Comparison of ENCODE assay signal across 5 fruit fly cellular contexts in the genomic region with DNA sequence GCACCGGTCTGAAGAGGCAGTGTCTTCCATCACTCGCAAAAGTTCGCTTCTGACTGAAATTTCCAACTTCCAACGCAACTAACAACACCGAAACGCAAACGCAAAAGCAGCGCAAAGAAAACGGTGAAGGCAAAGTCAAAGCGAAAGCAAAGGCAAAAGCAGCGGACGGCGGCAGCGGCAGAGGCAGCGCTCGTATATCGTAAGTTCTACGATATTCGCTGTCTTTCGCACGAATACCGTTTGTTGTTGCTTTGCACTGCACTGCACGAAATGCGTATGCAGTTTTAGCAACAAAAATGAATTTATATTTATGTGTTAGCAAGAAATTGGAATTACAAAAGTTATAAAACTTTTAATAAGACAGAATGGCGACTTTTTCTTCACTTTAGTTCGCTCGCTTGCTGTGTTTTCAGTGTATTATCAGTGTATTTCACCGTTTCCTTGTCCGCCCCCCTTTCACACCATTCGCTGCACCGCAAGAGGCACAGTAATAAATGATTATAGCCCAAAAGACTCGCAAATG.
TF ChIP-seq lines count a peak whose summit lies in the region.

A gene (minus strand): TSS at position 51 of the 523 bp plus-strand sequence.

- peak; percentile 52 for TF ChIP-seq CTCF in whole organism, embryonic (GFP tag; optimal IDR thresholded peaks at IDR 0.05; lab: Kevin White, UChicago)

TF ChIP-seq in whole organism, adult, 20 proteins besides CTCF, POLR2A, EP300 and RAD21 (continues in another document):
- TF ChIP-seq ovo (GFP tag; optimal IDR thresholded peaks at IDR 0.05; lab: Kevin White, UChicago) (no peak), Mnt (GFP tag; optimal IDR thresholded peaks at IDR 0.05; lab: Kevin White, UChicago) (no peak), CG7045 (GFP tag; optimal IDR thresholded peaks at IDR 0.05; lab: Kevin White, UChicago) (peak; percentile 53), bab1 (GFP tag; optimal IDR thresholded peaks at IDR 0.05; lab: Kevin White, UChicago) (peak; percentile 15), toe (GFP tag; optimal IDR thresholded peaks at IDR 0.05; lab: Kevin White, UChicago) (peak; percentile 23), CG5204 (GFP tag; optimal IDR thresholded peaks at IDR 0.05; lab: Kevin White, UChicago) (peak; percentile 45), CG11617 (GFP tag; optimal IDR thresholded peaks at IDR 0.05; lab: Kevin White, UChicago) (peak; percentile 5), pad (GFP tag; optimal IDR thresholded peaks at IDR 0.05; lab: Kevin White, UChicago) (no peak), Crg-1 (GFP tag; optimal IDR thresholded peaks at IDR 0.05; lab: Kevin White, UChicago) (no peak), CG1620 (GFP tag; optimal IDR thresholded peaks at IDR 0.05; lab: Kevin White, UChicago) (no peak), CG14711 (tag; optimal IDR thresholded peaks at IDR 0.05; lab: Kevin White, UChicago) (no peak), kay (GFP tag; lab: Kevin White, UChicago; ENCODE audit: borderline replicate concordance) (no peak), Clk (GFP tag; optimal IDR thresholded peaks at IDR 0.05; lab: Kevin White, UChicago) (no peak), CG12768 (GFP tag; optimal IDR thresholded peaks at IDR 0.05; lab: Kevin White, UChicago) (peak; percentile 51), CG33017 (tag; optimal IDR thresholded peaks at IDR 0.05; lab: Kevin White, UChicago) (peak; percentile 51), Hr96 (GFP tag; optimal IDR thresholded peaks at IDR 0.05; lab: Kevin White, UChicago) (no peak), tj (GFP tag; optimal IDR thresholded peaks at IDR 0.05; lab: Kevin White, UChicago) (no peak)

TF ChIP-seq in whole organism, embryonic, 481 proteins besides CTCF, POLR2A, EP300 and RAD21 (continues in another document):
- TF ChIP-seq slbo (GFP tag; IDR thresholded peaks at IDR 0.05; lab: Robert Waterston, UW) (peak; percentile 86), CG4730 (GFP tag; IDR thresholded peaks at IDR 0.05; lab: Robert Waterston, UW) (peak; percentile 72), zfh1 (GFP tag; IDR thresholded peaks at IDR 0.05; lab: Robert Waterston, UW) (peak; percentile 93), mam (GFP tag; optimal IDR thresholded peaks at IDR 0.05; lab: Kevin White, UChicago) (peak; percentile 85), CG16863 (GFP tag; optimal IDR thresholded peaks at IDR 0.05; lab: Kevin White, UChicago) (peak; percentile 78), Bteb2 (GFP tag; optimal IDR thresholded peaks at IDR 0.05; lab: Kevin White, UChicago) (peak; percentile 57), CG43689 (GFP tag; IDR thresholded peaks at IDR 0.05; lab: Robert Waterston, UW) (peak; percentile 36; the same call in 1 of the 2 replicates), CG14050 (GFP tag; IDR thresholded peaks at IDR 0.05; lab: Robert Waterston, UW) (peak; percentile 70), CG17612 (GFP tag; IDR thresholded peaks at IDR 0.05; lab: Robert Waterston, UW) (peak; percentile 58; the same call in 1 of the 2 replicates), Lim3 (GFP tag; IDR thresholded peaks at IDR 0.05; lab: Robert Waterston, UW) (peak; percentile 57), CG1832 (GFP tag; optimal IDR thresholded peaks at IDR 0.05; lab: Kevin White, UChicago) (no peak), Nf-YB (GFP tag; optimal IDR thresholded peaks at IDR 0.05; lab: Kevin White, UChicago) (peak; percentile 56), CG2712 (tag; optimal IDR thresholded peaks at IDR 0.05; lab: Kevin White, UChicago) (peak; percentile 84), insv (GFP tag; optimal IDR thresholded peaks at IDR 0.05; lab: Kevin White, UChicago) (no peak), chinmo (GFP tag; IDR thresholded peaks at IDR 0.05; lab: Robert Waterston, UW; ENCODE audit: partially characterized antibody) (0 out of 4 replicates have a peak, but pooled peaks have one; percentile 9), Lhr (GFP tag; optimal IDR thresholded peaks at IDR 0.05; lab: Kevin White, UChicago) (peak; percentile 54)

TF ChIP-seq in whole organism, prepupa, 60 proteins besides CTCF, POLR2A, EP300 and RAD21 (continues in another document):
- TF ChIP-seq CG1621 (tag; optimal IDR thresholded peaks at IDR 0.05; lab: Kevin White, UChicago), result peak; percentile 66
- TF ChIP-seq Hr4 (GFP tag; optimal IDR thresholded peaks at IDR 0.05; lab: Kevin White, UChicago), result peak; percentile 87
- TF ChIP-seq pdm3 (GFP tag; optimal IDR thresholded peaks at IDR 0.05; lab: Kevin White, UChicago), result peak; percentile 76
- peak; percentile 63 for TF ChIP-seq CG34406 (GFP tag; optimal IDR thresholded peaks at IDR 0.05; lab: Kevin White, UChicago)
- TF ChIP-seq acj6 (GFP tag; optimal IDR thresholded peaks at IDR 0.05; lab: Kevin White, UChicago), result peak; percentile 72
- TF ChIP-seq esn (GFP tag; optimal IDR thresholded peaks at IDR 0.05; lab: Kevin White, UChicago), result peak; percentile 65
- TF ChIP-seq dsx (GFP tag; optimal IDR thresholded peaks at IDR 0.05; lab: Kevin White, UChicago; ENCODE audit: poor library complexity, severe bottlenecking), result peak; percentile 69
- TF ChIP-seq CG31627 (GFP tag; optimal IDR thresholded peaks at IDR 0.05; lab: Kevin White, UChicago), result peak; percentile 66
- TF ChIP-seq Ets96B (tag; optimal IDR thresholded peaks at IDR 0.05; lab: Kevin White, UChicago), result peak; percentile 67
- peak; percentile 58 for TF ChIP-seq Smox (GFP tag; optimal IDR thresholded peaks at IDR 0.05; lab: Kevin White, UChicago)
- TF ChIP-seq svp (GFP tag; lab: Kevin White, UChicago), result peak; percentile 85
- TF ChIP-seq CG11294 (GFP tag; IDR thresholded peaks at IDR 0.05; lab: Robert Waterston, UW), result peak; percentile 72; the same call in 1 of the 2 replicates
- TF ChIP-seq fkh (GFP tag; optimal IDR thresholded peaks at IDR 0.05; lab: Kevin White, UChicago), result no peak
- peak; percentile 59 for TF ChIP-seq CG8632 (GFP tag; optimal IDR thresholded peaks at IDR 0.05; lab: Kevin White, UChicago)
- TF ChIP-seq salr (GFP tag; optimal IDR thresholded peaks at IDR 0.05; lab: Kevin White, UChicago), result peak; percentile 60 to 64
- peak; percentile 53 for TF ChIP-seq CG8319 (GFP tag; optimal IDR thresholded peaks at IDR 0.05; lab: Kevin White, UChicago)
- peak; percentile 84 for TF ChIP-seq CG32006 (GFP tag; optimal IDR thresholded peaks at IDR 0.05; lab: Kevin White, UChicago)

TF ChIP-seq in whole organism, pupa, 21 proteins besides CTCF, POLR2A, EP300 and RAD21 (continues in another document):
- peak; percentile 62 for TF ChIP-seq CG17806 (tag; optimal IDR thresholded peaks at IDR 0.05; lab: Kevin White, UChicago)
- TF ChIP-seq EcR (GFP tag; optimal IDR thresholded peaks at IDR 0.05; lab: Kevin White, UChicago), result no peak
- TF ChIP-seq CG12605 (GFP tag; IDR thresholded peaks at IDR 0.05; lab: Robert Waterston, UW), result peak; percentile 82
- no peak for TF ChIP-seq CG13204 (GFP tag; optimal IDR thresholded peaks at IDR 0.05; lab: Kevin White, UChicago)
- peak; percentile 63 for TF ChIP-seq CG9948 (tag; optimal IDR thresholded peaks at IDR 0.05; lab: Kevin White, UChicago)
- peak; percentile 82 for TF ChIP-seq Pif1A (GFP tag; optimal IDR thresholded peaks at IDR 0.05; lab: Kevin White, UChicago)
- TF ChIP-seq CG14655 (GFP tag; optimal IDR thresholded peaks at IDR 0.05; lab: Kevin White, UChicago), result peak; percentile 75
- TF ChIP-seq CG34367 (tag; optimal IDR thresholded peaks at IDR 0.05; lab: Kevin White, UChicago), result peak; percentile 57
- peak; percentile 33 for TF ChIP-seq gl (tag; optimal IDR thresholded peaks at IDR 0.05; lab: Kevin White, UChicago)
- peak; percentile 73 for TF ChIP-seq CG8301 (tag; optimal IDR thresholded peaks at IDR 0.05; lab: Kevin White, UChicago)
- peak; percentile 76 for TF ChIP-seq rn (GFP tag; IDR thresholded peaks at IDR 0.05; lab: Robert Waterston, UW)
- peak; percentile 85 for TF ChIP-seq CG32121 (GFP tag; IDR thresholded peaks at IDR 0.05; lab: Robert Waterston, UW)
- TF ChIP-seq fd96Ca (GFP tag; IDR thresholded peaks at IDR 0.05; lab: Robert Waterston, UW), result peak; percentile 89
- TF ChIP-seq CG8159 (tag; optimal IDR thresholded peaks at IDR 0.05; lab: Kevin White, UChicago), result peak; percentile 78
- TF ChIP-seq Pif1B (GFP tag; optimal IDR thresholded peaks at IDR 0.05; lab: Kevin White, UChicago), result peak; percentile 58
- peak; percentile 71 for TF ChIP-seq CG15710 (tag; optimal IDR thresholded peaks at IDR 0.05; lab: Kevin White, UChicago)
- no peak for TF ChIP-seq Snoo (tag; optimal IDR thresholded peaks at IDR 0.05; lab: Kevin White, UChicago)
- peak; percentile 58; the same call in 1 of the 2 replicates for TF ChIP-seq CG10348 (GFP tag; IDR thresholded peaks at IDR 0.05; lab: Robert Waterston, UW)
- no peak for TF ChIP-seq D1 (tag; optimal IDR thresholded peaks at IDR 0.05; lab: Kevin White, UChicago)
- peak; percentile 89 for TF ChIP-seq CG4496 (GFP tag; IDR thresholded peaks at IDR 0.05; lab: Robert Waterston, UW)

TF ChIP-seq in whole organism, wandering third instar larva, 38 proteins besides CTCF, POLR2A, EP300 and RAD21 (continues in another document):
- peak; percentile 63 for TF ChIP-seq br (GFP tag; optimal IDR thresholded peaks at IDR 0.05; lab: Kevin White, UChicago)
- TF ChIP-seq Rel (GFP tag; optimal IDR thresholded peaks at IDR 0.05; lab: Kevin White, UChicago), result no peak
- peak; percentile 18 for TF ChIP-seq Rel (tag; optimal IDR thresholded peaks at IDR 0.05; lab: Kevin White, UChicago)
- TF ChIP-seq rgr (GFP tag; optimal IDR thresholded peaks at IDR 0.05; lab: Kevin White, UChicago), result peak; percentile 59
- TF ChIP-seq sage (GFP tag; optimal IDR thresholded peaks at IDR 0.05; lab: Kevin White, UChicago), result no peak
- peak; percentile 78 for TF ChIP-seq fru (GFP tag; optimal IDR thresholded peaks at IDR 0.05; lab: Kevin White, UChicago)
- TF ChIP-seq HLH106 (tag; optimal IDR thresholded peaks at IDR 0.05; lab: Kevin White, UChicago), result peak; percentile 64
- peak; percentile 4 for TF ChIP-seq brk (GFP tag; optimal IDR thresholded peaks at IDR 0.05; lab: Kevin White, UChicago)
- peak; percentile 52 for TF ChIP-seq psq (GFP tag; optimal IDR thresholded peaks at IDR 0.05; lab: Kevin White, UChicago)
- TF ChIP-seq h (GFP tag; optimal IDR thresholded peaks at IDR 0.05; lab: Kevin White, UChicago), result peak; percentile 72
- TF ChIP-seq Abd-B (GFP tag; optimal IDR thresholded peaks at IDR 0.05; lab: Kevin White, UChicago), result no peak
- TF ChIP-seq Vsx2 (GFP tag; optimal IDR thresholded peaks at IDR 0.05; lab: Kevin White, UChicago; ENCODE audit: partially characterized antibody), result no peak
- peak; percentile 22 for TF ChIP-seq woc (GFP tag; optimal IDR thresholded peaks at IDR 0.05; lab: Kevin White, UChicago)
- TF ChIP-seq CrebA (GFP tag; optimal IDR thresholded peaks at IDR 0.05; lab: Kevin White, UChicago; ENCODE audit: borderline replicate concordance), result no peak
- peak; percentile 53 for TF ChIP-seq Hnf4 (GFP tag; optimal IDR thresholded peaks at IDR 0.05; lab: Kevin White, UChicago)
- peak; percentile 25 for TF ChIP-seq dmrt93B (GFP tag; optimal IDR thresholded peaks at IDR 0.05; lab: Kevin White, UChicago)
- peak; percentile 30 for TF ChIP-seq CG32264 (GFP tag; optimal IDR thresholded peaks at IDR 0.05; lab: Kevin White, UChicago)
- no peak for TF ChIP-seq pan (optimal IDR thresholded peaks at IDR 0.05; lab: Kevin White, UChicago)
- peak; percentile 6 for TF ChIP-seq CG9705 (GFP tag; optimal IDR thresholded peaks at IDR 0.05; lab: Kevin White, UChicago)
- peak in 1 of 2 experiments; percentile 81 for TF ChIP-seq foxo (GFP tag; optimal IDR thresholded peaks at IDR 0.05; lab: Kevin White, UChicago)
- peak; percentile 61 for TF ChIP-seq OdsH (GFP tag; optimal IDR thresholded peaks at IDR 0.05; lab: Kevin White, UChicago)
